Worm (Caenorhabditis elegans): ENCODE data around the gene nhr-223.
"Not testable (repeated sequence)": the region's sequence is repeated elsewhere in the genome, so short reads cannot be mapped to it uniquely, and the experiment has no call there.

Gene nhr-223

DNA sequence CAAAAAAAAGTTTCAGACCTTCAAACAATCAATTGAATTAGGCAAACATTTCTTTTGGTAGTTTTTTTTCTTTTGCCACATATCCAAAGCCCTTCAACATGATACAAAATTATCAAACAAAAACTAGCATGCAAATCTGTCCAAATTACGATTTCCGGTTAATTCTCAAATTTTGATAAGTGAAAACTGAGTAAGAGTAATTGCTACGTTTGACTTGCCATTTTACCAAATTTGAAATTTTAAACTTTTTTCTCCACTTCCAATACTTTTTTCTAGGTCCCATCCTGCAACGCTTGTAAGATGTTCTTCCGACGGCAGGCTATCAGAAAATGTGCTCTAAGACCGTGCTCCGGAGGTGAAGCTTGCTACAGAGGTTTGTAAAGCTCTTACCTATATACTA, at the start of gene nhr-223:
nhr-223 (plus strand) TSS at position 301 of the 400 bp plus-strand sequence.
- TF ChIP-seq unc-62 (GFP tag; optimal IDR thresholded peaks at IDR 0.05): no peak

DNA sequence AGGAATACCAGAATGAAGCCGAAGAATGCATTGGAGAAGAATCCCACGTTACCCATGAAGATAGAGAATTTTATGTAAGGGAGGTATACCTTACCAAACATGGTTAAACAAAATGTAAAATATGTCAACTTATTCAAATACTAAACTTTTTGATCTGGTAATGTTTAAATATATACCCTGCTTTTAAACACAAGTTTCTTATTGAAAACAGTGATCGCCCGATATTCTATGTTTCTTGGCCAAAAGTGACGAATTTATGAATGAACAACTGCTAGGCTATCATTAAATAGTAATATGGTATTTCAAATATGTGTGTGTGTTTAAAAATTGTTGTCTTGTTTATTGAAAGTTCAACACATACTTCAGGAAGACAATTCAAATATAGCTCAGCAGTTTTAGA, 47.8 kb upstream of the nhr-223 start, which contains the start of gene T23D5.8:
T23D5.8 (minus strand) TSS at position 101 of the 400 bp plus-strand sequence.
- TF ChIP-seq unc-62 (GFP tag; optimal IDR thresholded peaks at IDR 0.05): not testable (repeated sequence)

DNA sequence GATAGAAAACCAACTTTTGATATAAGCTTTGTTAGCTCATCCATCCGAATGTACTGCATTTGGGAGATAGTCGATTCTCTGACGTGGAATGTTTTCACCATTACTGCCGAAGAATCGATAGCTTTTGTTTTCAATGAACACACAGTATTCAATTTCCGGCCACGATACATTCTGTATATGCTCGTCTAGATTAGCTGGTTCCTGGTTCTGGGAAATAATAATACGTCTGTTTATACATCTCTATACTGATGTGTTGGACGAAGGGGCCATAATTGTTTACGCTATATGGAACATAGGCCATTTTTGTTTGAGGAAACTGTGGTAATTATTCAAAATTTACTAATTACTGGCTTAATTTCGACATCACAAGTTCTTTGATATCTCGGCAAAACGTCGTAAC, 46.1 kb upstream of the nhr-223 start, which contains the start of gene str-6:
str-6 (minus strand) TSS at position 101 of the 400 bp plus-strand sequence.
- TF ChIP-seq unc-62 (GFP tag; optimal IDR thresholded peaks at IDR 0.05): no peak

DNA sequence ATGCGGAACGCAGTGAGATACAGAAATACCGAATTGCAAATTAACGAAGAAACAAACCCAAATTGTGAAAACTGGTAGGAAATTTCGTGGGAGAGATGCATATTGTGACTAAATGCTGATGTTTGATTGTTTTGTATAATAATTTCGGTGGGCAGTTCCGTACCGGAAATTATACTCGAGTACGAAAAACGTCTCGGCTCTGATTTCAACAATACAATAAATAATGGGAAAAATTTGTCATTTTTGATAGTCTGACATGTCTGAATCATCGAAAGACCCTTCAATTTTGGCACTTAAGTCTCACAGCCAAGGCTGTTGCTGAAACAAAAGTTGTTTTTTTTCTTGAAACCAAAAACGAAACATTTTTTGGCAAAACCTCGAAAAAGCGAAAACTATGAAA, 44.1 kb upstream of the nhr-223 start, which contains the start of gene str-43:
str-43 (minus strand) TSS at position 101 of the 400 bp plus-strand sequence.
- TF ChIP-seq unc-62 (GFP tag; optimal IDR thresholded peaks at IDR 0.05): no peak

DNA sequence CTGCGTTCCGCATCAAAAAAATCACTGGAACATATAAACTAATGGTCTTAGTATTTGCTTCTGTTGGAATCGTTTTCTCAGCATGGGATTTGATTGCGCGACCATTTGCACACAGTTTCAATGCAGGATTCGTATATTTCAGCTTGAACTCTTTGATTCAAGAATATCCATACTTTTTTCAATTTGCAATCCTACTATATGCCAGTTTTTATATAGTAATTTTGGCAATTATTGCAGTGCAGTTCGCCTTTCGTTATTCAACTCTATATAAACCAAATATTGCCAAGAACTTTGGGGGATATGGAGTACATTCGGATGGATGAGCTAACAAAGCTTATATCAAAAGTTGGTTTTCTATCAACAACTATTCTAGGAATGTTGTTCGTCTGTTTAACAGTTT, 43.2 kb upstream of the nhr-223 start, which contains the start of gene str-5:
str-5 (plus strand) TSS at position 301 of the 400 bp plus-strand sequence.
- TF ChIP-seq unc-62 (GFP tag; optimal IDR thresholded peaks at IDR 0.05): not testable (repeated sequence)

DNA sequence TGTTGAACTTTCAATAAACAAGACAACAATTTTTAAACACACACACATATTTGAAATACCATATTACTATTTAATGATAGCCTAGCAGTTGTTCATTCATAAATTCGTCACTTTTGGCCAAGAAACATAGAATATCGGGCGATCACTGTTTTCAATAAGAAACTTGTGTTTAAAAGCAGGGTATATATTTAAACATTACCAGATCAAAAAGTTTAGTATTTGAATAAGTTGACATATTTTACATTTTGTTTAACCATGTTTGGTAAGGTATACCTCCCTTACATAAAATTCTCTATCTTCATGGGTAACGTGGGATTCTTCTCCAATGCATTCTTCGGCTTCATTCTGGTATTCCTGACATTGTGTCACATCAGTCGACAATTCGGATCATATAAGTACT, 41.5 kb upstream of the nhr-223 start, which contains the start of gene str-8:
str-8 (plus strand) TSS at position 301 of the 400 bp plus-strand sequence.
- TF ChIP-seq unc-62 (GFP tag; optimal IDR thresholded peaks at IDR 0.05): not testable (repeated sequence)

DNA sequence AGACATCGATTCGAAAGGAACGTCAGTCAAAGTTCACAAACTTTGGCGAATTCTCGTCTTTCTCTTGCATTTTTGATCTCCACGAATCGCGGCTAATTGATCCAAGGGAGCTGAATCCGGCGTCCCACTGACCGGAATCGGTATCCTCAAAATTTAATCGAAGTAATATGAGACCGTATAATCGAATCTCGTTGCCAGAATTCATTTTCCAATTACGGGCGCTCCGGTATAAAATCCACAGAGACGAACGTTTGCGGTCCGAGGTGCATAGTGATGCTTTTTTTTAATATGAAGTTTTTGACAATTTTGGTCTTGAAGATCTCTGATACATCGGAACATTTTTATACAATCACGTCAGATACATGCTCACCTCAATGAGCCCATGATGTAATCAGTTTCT, 38.5 kb upstream of the nhr-223 start:
- no peak for TF ChIP-seq unc-62 (GFP tag; optimal IDR thresholded peaks at IDR 0.05)

DNA sequence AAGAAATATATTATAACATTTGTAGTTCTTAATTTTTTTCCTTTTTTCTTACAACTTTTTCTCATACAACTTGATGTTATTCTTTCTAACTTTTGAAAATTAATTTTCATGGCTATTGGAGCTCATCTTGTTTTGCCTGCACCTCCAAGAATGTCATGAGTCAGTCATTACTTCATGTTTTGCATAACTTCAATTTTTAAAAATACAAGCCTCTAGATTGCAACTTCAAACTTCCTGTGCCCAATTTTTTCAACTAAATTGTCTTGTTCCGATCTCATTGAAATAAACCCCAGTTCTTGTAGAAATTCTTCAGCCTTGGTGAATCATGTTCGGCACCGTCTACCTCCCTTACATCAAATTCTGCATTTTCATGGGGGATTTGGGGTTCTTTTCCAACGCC, 37.7 kb upstream of the nhr-223 start, which contains the start of gene str-9:
str-9 (plus strand) TSS at position 301 of the 400 bp plus-strand sequence.
- TF ChIP-seq unc-62 (GFP tag; optimal IDR thresholded peaks at IDR 0.05): no peak

DNA sequence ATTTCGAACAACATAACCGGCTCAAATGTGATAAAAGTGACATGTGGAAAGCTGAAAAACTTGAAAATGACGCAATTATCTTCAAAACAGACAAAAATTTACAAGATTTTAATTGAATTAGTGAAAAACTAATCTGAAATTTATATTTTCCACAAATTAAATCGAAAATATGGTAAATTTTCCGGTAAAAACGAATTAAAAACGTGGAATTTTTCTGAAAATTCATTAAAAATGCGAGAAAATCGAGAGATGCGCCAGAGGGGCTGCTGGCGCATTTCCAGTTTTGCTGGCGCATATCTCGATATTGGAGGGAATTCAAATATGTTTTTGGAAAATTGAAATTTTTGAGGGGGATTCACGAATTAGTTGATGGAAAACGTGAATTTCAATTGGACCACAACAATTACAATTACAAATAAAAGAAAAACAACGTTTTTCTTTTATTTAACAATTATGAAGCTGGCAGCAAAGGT, 30.0 kb upstream of the nhr-223 start, which contains the start of the genes haf-3 and F57A10.2:
haf-3 (minus strand) TSS at position 51 of the 473 bp plus-strand sequence.
F57A10.2 (plus strand) TSS at position 454 of the 473 bp plus-strand sequence.
- no peak for TF ChIP-seq unc-62 (GFP tag; optimal IDR thresholded peaks at IDR 0.05)

DNA sequence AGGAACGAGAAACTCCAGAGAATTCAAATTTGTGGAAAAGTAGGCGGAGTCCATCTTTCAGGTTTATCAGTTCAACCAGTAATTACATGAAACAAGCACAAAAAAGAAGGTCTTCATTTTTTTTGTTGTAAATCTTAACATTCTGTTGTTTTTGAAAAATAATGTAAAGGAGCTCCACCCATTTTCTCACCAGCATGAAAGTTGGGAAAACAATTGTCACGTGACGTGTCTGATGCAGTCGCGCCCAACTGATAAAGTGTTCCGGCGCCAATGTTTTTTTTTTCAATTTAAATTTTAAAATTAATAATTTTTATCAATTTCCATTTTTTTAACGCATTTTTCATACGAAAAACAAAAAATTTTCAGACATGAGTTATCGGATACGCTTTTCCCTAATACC, 27.1 kb upstream of the nhr-223 start, which contains the start of gene F57A10.4:
F57A10.4 (plus strand) TSS at position 367 of the 400 bp plus-strand sequence.
- no peak for TF ChIP-seq unc-62 (GFP tag; optimal IDR thresholded peaks at IDR 0.05)

DNA sequence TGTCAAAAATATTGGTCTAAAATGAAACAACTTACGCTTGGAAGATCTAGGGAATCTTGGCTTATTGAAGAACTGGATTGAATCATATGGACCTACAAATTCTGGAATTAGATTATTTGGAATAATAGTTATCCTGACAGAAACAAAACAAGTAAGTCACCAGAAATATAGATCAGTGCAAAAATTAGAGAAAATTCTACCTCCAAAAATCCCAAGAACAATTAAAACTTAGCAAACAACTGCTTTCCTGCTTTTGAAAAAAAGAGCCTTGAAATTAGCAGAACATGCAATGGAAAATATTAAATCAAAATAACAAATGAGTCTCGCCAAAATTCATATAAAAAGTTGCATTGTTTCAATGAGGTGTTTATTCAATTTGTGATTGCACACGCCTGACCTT, 23.0 kb upstream of the nhr-223 start, which contains the start of gene nhr-60:
nhr-60 (minus strand) TSS at position 101 of the 400 bp plus-strand sequence.
- no peak for TF ChIP-seq unc-62 (GFP tag; optimal IDR thresholded peaks at IDR 0.05)

DNA sequence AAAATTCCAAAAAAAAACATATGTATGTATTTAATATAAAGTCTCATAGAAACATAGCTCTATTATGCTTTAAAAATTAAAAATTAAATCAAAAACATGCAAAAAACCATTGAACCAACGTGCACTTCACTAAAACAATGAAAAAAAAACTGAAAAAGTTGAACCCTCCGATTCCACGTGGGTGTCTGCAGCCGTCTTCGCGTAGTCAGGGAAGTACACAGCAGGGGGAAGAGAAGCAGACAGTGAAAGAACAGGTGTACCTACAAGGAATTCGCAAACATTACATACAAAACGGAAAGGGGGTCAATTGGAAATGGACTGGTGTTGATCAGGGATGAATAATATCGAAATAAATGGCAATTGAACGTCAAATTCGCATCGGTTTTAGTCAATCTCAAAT, 22.2 kb upstream of the nhr-223 start:
- no peak for TF ChIP-seq unc-62 (GFP tag; optimal IDR thresholded peaks at IDR 0.05)

DNA sequence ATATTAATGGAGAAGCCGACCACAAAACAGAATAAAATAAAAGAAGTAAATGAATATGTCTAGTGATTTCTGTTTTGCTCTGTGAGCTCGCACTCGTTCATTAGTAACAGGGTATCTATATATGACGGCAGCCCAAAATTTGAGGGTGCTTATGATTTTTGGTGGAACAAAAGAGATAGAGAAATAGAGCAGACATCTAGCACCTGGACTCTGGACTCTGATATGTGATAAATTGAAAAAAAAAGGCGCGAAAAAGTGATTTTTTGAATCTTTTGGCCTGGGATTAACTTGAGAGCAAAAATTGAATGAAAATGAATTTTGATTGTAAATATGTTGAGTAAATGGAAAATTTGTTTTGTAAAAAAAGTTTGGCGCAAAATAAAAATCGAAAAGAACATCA, 19.5 kb upstream of the nhr-223 start, which contains the start of gene nhr-283:
nhr-283 (minus strand) TSS at position 101 of the 400 bp plus-strand sequence.
- TF ChIP-seq unc-62 (GFP tag; optimal IDR thresholded peaks at IDR 0.05): no peak

DNA sequence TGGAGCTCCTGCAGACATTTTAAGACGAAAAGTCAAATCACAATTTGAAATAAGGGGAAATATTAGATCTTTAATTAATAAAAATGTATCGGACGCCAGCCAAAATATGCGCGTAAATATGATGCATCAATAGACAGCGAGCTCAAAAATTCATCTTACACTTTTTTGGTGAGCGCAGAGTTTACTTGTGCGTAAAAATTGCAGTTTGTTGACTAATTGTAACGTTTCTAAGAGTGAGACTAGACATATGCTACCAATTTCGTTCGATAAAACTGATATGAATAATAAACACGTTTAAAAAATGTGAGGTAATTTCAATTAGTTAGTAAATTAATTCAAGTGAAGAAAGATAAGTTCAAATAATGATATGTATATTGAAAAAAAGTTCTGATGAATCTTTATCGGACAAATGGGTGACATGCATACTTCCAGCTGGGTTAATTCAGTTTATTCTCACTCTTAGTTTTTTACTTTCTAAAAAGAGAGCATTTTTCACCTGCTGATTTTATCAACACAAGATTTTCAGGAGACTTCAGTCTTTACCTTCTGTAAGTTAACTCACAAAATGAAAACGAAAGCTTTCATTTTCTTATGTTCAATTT, 17.0 kb upstream of the nhr-223 start, which contains the start of the genes nhr-285 and irld-52:
nhr-285 (minus strand) TSS at position 101 of the 602 bp plus-strand sequence.
irld-52 (plus strand) TSS at position 552 of the 602 bp plus-strand sequence.
- no peak for TF ChIP-seq unc-62 (GFP tag; optimal IDR thresholded peaks at IDR 0.05)

DNA sequence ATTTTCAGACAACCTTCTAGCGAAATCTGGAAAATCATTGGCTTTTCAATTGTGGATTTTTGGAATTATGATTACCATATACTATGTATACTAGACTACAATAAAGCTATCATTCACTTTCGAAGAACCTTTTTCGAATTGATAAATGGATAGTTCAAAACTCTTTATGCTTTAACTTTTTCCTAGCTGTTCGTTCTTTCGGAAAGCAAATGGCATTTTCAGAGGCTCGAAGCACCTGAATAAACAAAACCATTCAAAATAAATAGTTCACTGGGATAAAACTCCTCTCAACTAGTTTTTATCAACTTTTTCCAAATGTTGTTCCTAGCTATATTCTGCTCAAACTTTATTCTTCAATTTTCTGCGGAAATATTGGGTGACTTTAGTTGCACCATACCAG, 15.1 kb upstream of the nhr-223 start, which contains the start of gene T26E4.2:
T26E4.2 (plus strand) TSS at position 301 of the 400 bp plus-strand sequence.
- TF ChIP-seq unc-62 (GFP tag; optimal IDR thresholded peaks at IDR 0.05): no peak

DNA sequence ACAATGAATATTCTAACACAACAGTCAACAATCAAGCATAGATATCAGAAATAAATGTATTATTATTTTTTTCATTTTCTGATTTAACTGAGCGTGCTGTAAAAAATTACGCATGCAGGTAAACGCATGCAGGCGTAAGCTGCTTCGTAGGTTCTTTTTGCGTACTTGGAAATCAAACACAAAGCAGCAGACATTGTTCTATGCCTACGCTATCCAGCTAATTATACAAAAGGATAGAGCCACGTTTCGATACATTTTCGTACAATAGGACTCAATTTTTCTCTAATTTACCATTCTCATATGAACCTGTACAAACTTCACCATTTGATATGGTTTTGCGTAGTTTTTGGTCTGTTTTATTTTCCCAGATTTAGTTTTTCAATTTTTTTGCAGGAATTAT, 13.7 kb upstream of the nhr-223 start, which contains the start of gene T26E4.3:
T26E4.3 (plus strand) TSS at position 301 of the 400 bp plus-strand sequence.
- no peak for TF ChIP-seq unc-62 (GFP tag; optimal IDR thresholded peaks at IDR 0.05)

Measured in whole organism, dauer.